Fruit fly (Drosophila melanogaster) whole organism, embryonic: ENCODE results near the gene sip3.

ENCODE experiments used
- ATbp ChIP-seq: fragments of 200-800 bp; sonication (Bioruptor generic); optimal IDR thresholded peaks from 2 replicates; lab custom pipeline; 2017; ENCODE audit warnings: missing biosample characterization, mild to moderate bottlenecking, missing genetic modification characterization, missing genetic modification reagents
- Ada2b ChIP-seq: fragments of 200-800 bp; sonication (Bioruptor generic); IDR thresholded peaks from 2 replicates; pipeline ENCODE4 v1.3.6; 2022; ENCODE audit warnings: missing biosample characterization, missing genetic modification characterization
- C15 ChIP-seq: fragments of 200-800 bp; sonication (Bioruptor generic); IDR thresholded peaks from 3 replicates; pipeline ENCODE4 v1.3.6; 2022; ENCODE audit warnings: missing biosample characterization, missing genetic modification characterization
- CG10959 ChIP-seq: fragments of 200-800 bp; sonication (Bioruptor generic); IDR thresholded peaks from 2 replicates; pipeline ENCODE4 v1.3.6; 2022; ENCODE audit warnings: missing biosample characterization, missing genetic modification characterization
- CG13287 ChIP-seq: fragments of 200-800 bp; sonication (Bioruptor generic); IDR thresholded peaks from 2 replicates; pipeline ENCODE4 v1.3.6; 2022; ENCODE audit warnings: missing biosample characterization, missing genetic modification characterization; ENCODE audit not compliant: partially characterized antibody
- CG13296 ChIP-seq: fragments of 200-800 bp; sonication (Bioruptor generic); optimal IDR thresholded peaks from 3 replicates; lab custom pipeline; 2018; ENCODE audit warnings: missing biosample characterization, mild to moderate bottlenecking, missing genetic modification characterization
- CG14667 ChIP-seq: fragments of 200-800 bp; sonication (Bioruptor generic); IDR thresholded peaks from 2 replicates; pipeline ENCODE4 v1.3.6; 2022; ENCODE audit warnings: missing biosample characterization, missing genetic modification characterization
- CG15269 ChIP-seq: fragments of 200-800 bp; sonication (Bioruptor generic); optimal IDR thresholded peaks from 2 replicates; lab custom pipeline; 2018; ENCODE audit warnings: missing biosample characterization, mild to moderate bottlenecking, missing genetic modification characterization, moderate library complexity
- CG1603 ChIP-seq: fragments of 200-800 bp; sonication (Bioruptor generic); optimal IDR thresholded peaks from 2 replicates; lab custom pipeline; 2019; ENCODE audit warnings: missing biosample characterization, mild to moderate bottlenecking, missing genetic modification characterization, moderate library complexity
- CG16863 ChIP-seq: fragments of 200-800 bp; sonication (Bioruptor generic); optimal IDR thresholded peaks from 3 replicates; lab custom pipeline; 2016; ENCODE audit warnings: missing biosample characterization, missing genetic modification characterization
- CG2875 ChIP-seq: fragments of 200-800 bp; sonication (Bioruptor generic); optimal IDR thresholded peaks from 2 replicates; lab custom pipeline; 2017; ENCODE audit warnings: missing biosample characterization, mild to moderate bottlenecking, missing genetic modification characterization, missing genetic modification reagents
- CG31441 ChIP-seq: fragments of 200-800 bp; sonication (Bioruptor generic); IDR thresholded peaks from 2 replicates; pipeline ENCODE4 v1.3.6; 2022; ENCODE audit warnings: missing biosample characterization, missing genetic modification characterization
- CG32532 ChIP-seq: fragments of 200-800 bp; sonication (Bioruptor generic); IDR thresholded peaks from 2 replicates; pipeline ENCODE4 v1.3.6; 2022; ENCODE audit warnings: missing biosample characterization, missing genetic modification characterization
- CG32772 ChIP-seq: fragments of 200-800 bp; sonication (Bioruptor generic); IDR thresholded peaks from 2 replicates; pipeline ENCODE4 v1.3.6; 2022; ENCODE audit warnings: missing biosample characterization, missing genetic modification characterization
- CG34224 ChIP-seq: fragments of 200-800 bp; sonication (Bioruptor generic); IDR thresholded peaks from 3 replicates; pipeline ENCODE4 v1.3.6; 2022; ENCODE audit warnings: missing biosample characterization, missing genetic modification characterization; ENCODE audit not compliant: partially characterized antibody
- CG3726 ChIP-seq: fragments of 200-800 bp; sonication (Bioruptor generic); IDR thresholded peaks from 3 replicates; pipeline ENCODE4, ENCODE4 v1.3.6; 2022; ENCODE audit warnings: missing biosample characterization, missing genetic modification characterization
- CG3838 ChIP-seq: fragments of 200-800 bp; sonication (Bioruptor generic); optimal IDR thresholded peaks from 3 replicates; lab custom pipeline; 2016; ENCODE audit warnings: missing biosample characterization, missing genetic modification characterization
- CG42726 ChIP-seq: fragments of 200-800 bp; sonication (Bioruptor generic); IDR thresholded peaks from 2 replicates; pipeline ENCODE4 v1.3.6; 2022; ENCODE audit warnings: missing biosample characterization, missing genetic modification characterization; ENCODE audit not compliant: partially characterized antibody
- CG5245 ChIP-seq: fragments of 200-800 bp; sonication (Bioruptor generic); optimal IDR thresholded peaks from 3 replicates; lab custom pipeline; 2016; ENCODE audit warnings: missing biosample characterization, missing genetic modification characterization
- CG6654 ChIP-seq: fragments of 200-800 bp; sonication (Bioruptor generic); optimal IDR thresholded peaks from 2 replicates; lab custom pipeline; 2017; ENCODE audit warnings: missing biosample characterization, mild to moderate bottlenecking, missing genetic modification characterization
- CG8478 ChIP-seq: fragments of >200 bp; optimal IDR thresholded peaks from 2 replicates; lab custom pipeline; 2018
- D ChIP-seq, 2 experiments: fragments of 200-800 bp in 1 of 2; fragments of >200 bp in 1 of 2; sonication (Bioruptor generic) in 1 of 2; optimal IDR thresholded peaks; 2 replicates in 1 of 2; 3 replicates in 1 of 2; lab custom pipeline; 2017; ENCODE audit warnings: mild to moderate bottlenecking in 1 of 2, missing biosample characterization in 1 of 2, missing genetic modification characterization in 1 of 2, missing genetic modification reagents in 1 of 2
- Dbx ChIP-seq: fragments of 200-800 bp; sonication (Bioruptor generic); IDR thresholded peaks from 3 replicates; pipeline ENCODE4 v1.3.6; 2022; ENCODE audit warnings: missing biosample characterization, missing genetic modification characterization
- Dip3 ChIP-seq: fragments of 200-800 bp; sonication (Bioruptor generic); optimal IDR thresholded peaks from 3 replicates; lab custom pipeline; 2016; ENCODE audit warnings: missing biosample characterization, missing genetic modification characterization
- E2f1 ChIP-seq: fragments of 200-800 bp; sonication (Bioruptor generic); IDR thresholded peaks from 2 replicates; pipeline ENCODE4 v1.3.6; 2022; ENCODE audit warnings: missing biosample characterization, missing genetic modification characterization
- HHEX ChIP-seq: fragments of 200-800 bp; sonication (Bioruptor generic); optimal IDR thresholded peaks from 3 replicates; lab custom pipeline; 2017; ENCODE audit warnings: missing biosample characterization, mild to moderate bottlenecking, missing genetic modification characterization, missing genetic modification reagents
- Hand ChIP-seq: fragments of 200-800 bp; sonication (Bioruptor generic); optimal IDR thresholded peaks from 2 replicates; lab custom pipeline; 2017; ENCODE audit warnings: mild to moderate bottlenecking, missing biosample characterization, missing genetic modification reagents, missing genetic modification characterization
- Hmr ChIP-seq: fragments of 200-800 bp; sonication (Bioruptor generic); optimal IDR thresholded peaks from 3 replicates; lab custom pipeline; 2017; ENCODE audit warnings: mild to moderate bottlenecking, missing biosample characterization, missing genetic modification reagents, missing genetic modification characterization
- MTF-1 ChIP-seq: fragments of 200-800 bp; sonication (Bioruptor generic); optimal IDR thresholded peaks from 2 replicates; lab custom pipeline; 2018; ENCODE audit warnings: missing biosample characterization, mild to moderate bottlenecking, missing genetic modification characterization, borderline replicate concordance
- Oaz ChIP-seq: fragments of 200-800 bp; sonication (Bioruptor generic); IDR thresholded peaks from 2 replicates; pipeline ENCODE4 v1.3.6; 2022; ENCODE audit warnings: missing biosample characterization, missing genetic modification characterization
- Pdp1 ChIP-seq, 2 experiments: fragments of 200-800 bp; sonication (Bioruptor generic); optimal IDR thresholded peaks; 3 replicates each; lab custom pipeline; 2016; ENCODE audit warnings: missing biosample characterization in 2 of 2, missing genetic modification characterization in 2 of 2, mild to moderate bottlenecking in 1 of 2, moderate library complexity in 1 of 2
- Side ChIP-seq: fragments of 200-800 bp; sonication (Bioruptor generic); optimal IDR thresholded peaks from 2 replicates; lab custom pipeline; 2016; ENCODE audit warnings: missing biosample characterization, missing genetic modification characterization
- Tbp ChIP-seq: fragments of >200 bp; optimal IDR thresholded peaks from 2 replicates; lab custom pipeline; 2018; ENCODE audit warnings: missing biosample characterization, missing genetic modification characterization
- ac ChIP-seq: fragments of 200-800 bp; sonication (Bioruptor generic); optimal IDR thresholded peaks from 3 replicates; lab custom pipeline; 2017; ENCODE audit warnings: missing biosample characterization, mild to moderate bottlenecking, missing genetic modification characterization
- ase ChIP-seq: fragments of 200-800 bp; sonication (Bioruptor generic); IDR thresholded peaks from 3 replicates; pipeline ENCODE4 v1.3.6; 2022; ENCODE audit warnings: missing biosample characterization, missing genetic modification characterization
- chif ChIP-seq, 2 experiments: fragments of 200-800 bp; sonication (Bioruptor generic); optimal IDR thresholded peaks; 3 replicates each; lab custom pipeline; 2016; ENCODE audit warnings: missing biosample characterization in 2 of 2, missing genetic modification characterization in 2 of 2
- croc ChIP-seq: fragments of 200-800 bp; sonication (Bioruptor generic); conservative IDR thresholded peaks from 3 replicates; pipeline ENCODE4 v1.3.6; 2022; ENCODE audit warnings: missing biosample characterization, missing genetic modification characterization
- dm ChIP-seq: fragments of 200-800 bp; sonication (Bioruptor generic); optimal IDR thresholded peaks from 3 replicates; lab custom pipeline; 2016; ENCODE audit warnings: missing biosample characterization, missing genetic modification characterization
- dmrt99B ChIP-seq: fragments of 200-800 bp; sonication (Bioruptor generic); optimal IDR thresholded peaks from 2 replicates; lab custom pipeline; 2018; ENCODE audit warnings: missing biosample characterization, mild to moderate bottlenecking, missing genetic modification characterization, moderate library complexity
- gcm2 ChIP-seq: fragments of 200-800 bp; sonication (Bioruptor generic); optimal IDR thresholded peaks from 2 replicates; lab custom pipeline; 2016; ENCODE audit warnings: missing biosample characterization, missing genetic modification characterization
- gsb-n ChIP-seq: fragments of 200-800 bp; sonication (Bioruptor generic); optimal IDR thresholded peaks from 3 replicates; lab custom pipeline; 2018; ENCODE audit warnings: missing biosample characterization, mild to moderate bottlenecking, missing genetic modification characterization
- h ChIP-seq: fragments of >200 bp; optimal IDR thresholded peaks from 2 replicates; lab custom pipeline; 2017
- hbn ChIP-seq: fragments of 200-800 bp; sonication (Bioruptor generic); IDR thresholded peaks from 2 replicates; pipeline ENCODE4 v1.3.6; 2022; ENCODE audit warnings: missing biosample characterization, missing genetic modification characterization; ENCODE audit not compliant: partially characterized antibody
- her ChIP-seq: fragments of 200-800 bp; sonication (Bioruptor generic); optimal IDR thresholded peaks from 2 replicates; lab custom pipeline; 2016; ENCODE audit warnings: missing biosample characterization, missing genetic modification characterization
- hkb ChIP-seq, 2 experiments: fragments of 200-800 bp in 1 of 2; fragments of >200 bp in 1 of 2; sonication (Bioruptor generic) in 1 of 2; IDR thresholded peaks in 1 of 2; optimal IDR thresholded peaks in 1 of 2; 2 replicates each; pipeline versions ENCODE4 v1.3.6 to Lab custom; 2017 to 2022; ENCODE audit warnings: missing biosample characterization in 1 of 2, missing genetic modification characterization in 1 of 2
- nmo ChIP-seq: fragments of 200-800 bp; sonication (Bioruptor generic); optimal IDR thresholded peaks from 2 replicates; lab custom pipeline; 2018; ENCODE audit warnings: missing biosample characterization, mild to moderate bottlenecking, missing genetic modification characterization, moderate library complexity
- repo ChIP-seq: fragments of 200-800 bp; sonication (Bioruptor generic); optimal IDR thresholded peaks from 2 replicates; lab custom pipeline; 2016; ENCODE audit warnings: missing biosample characterization, missing genetic modification characterization
- rib ChIP-seq: fragments of 200-800 bp; sonication (Bioruptor generic); IDR thresholded peaks from 2 replicates; pipeline ENCODE4 v1.3.6; 2022; ENCODE audit warnings: missing biosample characterization, missing genetic modification characterization
- tgo ChIP-seq: fragments of 200-800 bp; sonication (Bioruptor generic); IDR thresholded peaks from 3 replicates; pipeline ENCODE4 v1.3.6; 2022; ENCODE audit warnings: missing biosample characterization, missing genetic modification characterization
- ttk ChIP-seq: fragments of 200-800 bp; sonication (Bioruptor generic); IDR thresholded peaks from 2 replicates; pipeline ENCODE4 v2.1.2; 2022; ENCODE audit warnings: missing biosample characterization, missing genetic modification characterization
- tup ChIP-seq: fragments of 200-800 bp; sonication (Bioruptor generic); optimal IDR thresholded peaks from 2 replicates; lab custom pipeline; 2016; ENCODE audit warnings: missing biosample characterization, mild to moderate bottlenecking, missing genetic modification characterization, moderate library complexity

sip3 gene

DNA sequence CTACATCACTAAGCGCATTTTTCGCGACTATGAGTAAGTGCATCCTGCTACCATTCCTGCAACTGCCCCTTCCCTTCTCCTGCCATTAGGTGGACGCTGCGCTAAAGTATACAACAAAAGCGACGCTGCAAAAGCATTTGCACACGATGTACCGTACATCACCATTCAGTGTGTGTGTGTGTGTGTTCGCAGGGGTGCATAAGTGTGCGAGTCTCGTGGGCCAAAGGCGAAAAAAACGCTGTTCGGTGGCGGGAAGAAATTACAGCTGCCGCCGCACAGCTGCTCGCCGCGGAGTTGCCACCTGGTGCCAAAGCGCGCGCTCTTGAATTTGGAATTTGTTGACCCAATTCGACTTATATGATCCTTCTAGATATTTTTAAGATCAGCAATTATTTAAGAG, 22.4 kb downstream of the sip3 start (continued):
- TF ChIP-seq E2f1 (GFP tag; lab: Robert Waterston, UW) (peak; percentile 87), MTF-1 (GFP tag; lab: Kevin White, UChicago) (no peak), CG14667 (GFP tag; lab: Robert Waterston, UW) (no peak), chif (GFP tag; optimal IDR thresholded peaks at IDR 0.05; lab: Kevin White, UChicago) (no peak), tup (GFP tag; lab: Kevin White, UChicago) (no peak), Tbp (no peak), CG13287 (GFP tag; lab: Robert Waterston, UW) (peak; percentile 4; the same call in 1 of the 2 replicates), dmrt99B (no peak), Oaz (GFP tag; lab: Robert Waterston, UW) (no peak), Ada2b (no peak), tgo (no peak), CG16863 (GFP tag; lab: Kevin White, UChicago) (no peak), CG3726 (GFP tag; lab: Robert Waterston, UW) (no peak), Pdp1 (GFP tag; optimal IDR thresholded peaks at IDR 0.05; lab: Kevin White, UChicago) (no peak), Hmr (GFP tag; lab: Kevin White, UChicago) (no peak), rib (GFP tag; lab: Robert Waterston, UW) (peak; percentile 30; the same call in 1 of the 2 replicates), C15 (GFP tag; lab: Robert Waterston, UW) (no peak), CG15269 (tag; lab: Kevin White, UChicago) (no peak), CG10959 (GFP tag; lab: Robert Waterston, UW) (no peak), CG1603 (tag; lab: Kevin White, UChicago) (peak; percentile 76), CG13296 (GFP tag; lab: Kevin White, UChicago) (no peak), croc (GFP tag; lab: Robert Waterston, UW) (no peak), h (lab: Kevin White, UChicago) (no peak), D (optimal IDR thresholded peaks at IDR 0.05; lab: Kevin White, UChicago) (no peak), D (GFP tag; optimal IDR thresholded peaks at IDR 0.05; lab: Kevin White, UChicago) (no peak), CG42726 (GFP tag; lab: Robert Waterston, UW) (no peak), nmo (GFP tag; lab: Kevin White, UChicago) (no peak), CG32772 (no peak), HHEX (GFP tag; lab: Kevin White, UChicago) (no peak), gsb-n (tag; lab: Kevin White, UChicago) (no peak), CG2875 (GFP tag; lab: Kevin White, UChicago) (no peak), gcm2 (no peak), CG34224 (GFP tag; lab: Robert Waterston, UW) (peak; percentile 23; the same call in 1 of the 3 replicates), ac (GFP tag; lab: Kevin White, UChicago) (peak; percentile 81), Side (GFP tag; lab: Kevin White, UChicago) (no peak), hbn (GFP tag; lab: Robert Waterston, UW) (peak; percentile 24; the same call in 1 of the 2 replicates), CG32532 (0 out of 2 replicates have a peak, but pooled peaks have one; percentile 15), Dip3 (GFP tag; lab: Kevin White, UChicago) (no peak), ATbp (GFP tag; lab: Kevin White, UChicago) (no peak), hkb (optimal IDR thresholded peaks at IDR 0.05; lab: Kevin White, UChicago) (no peak), hkb (GFP tag; IDR thresholded peaks at IDR 0.05; lab: Robert Waterston, UW) (no peak), repo (no peak), CG3838 (GFP tag; lab: Kevin White, UChicago) (no peak), ase (0 out of 3 replicates have a peak, but pooled peaks have one; percentile 42), CG5245 (no peak), CG31441 (GFP tag; lab: Robert Waterston, UW) (no peak), CG6654 (GFP tag; lab: Kevin White, UChicago) (no peak), dm (GFP tag; lab: Kevin White, UChicago) (peak; percentile 89), CG8478 (lab: Kevin White, UChicago) (peak; percentile 76), her (GFP tag; lab: Kevin White, UChicago) (peak; percentile 7), ttk (GFP tag; lab: Robert Waterston, UW) (no peak), Dbx (GFP tag; lab: Robert Waterston, UW) (0 out of 3 replicates have a peak, but pooled peaks have one; percentile 17), Hand (no peak)
